Worm (Caenorhabditis elegans) whole organism, mixed stage, embryonic: ENCODE results near the gene Y50D4B.6.

Source experiments
- ces-1 ChIP-seq: fragments of 150-350 bp; optimal IDR thresholded peaks from 2 replicates; lab custom pipeline; 2014; ENCODE audit warnings: missing biosample characterization, missing genetic modification reagents, missing genetic modification characterization
- cnd-1 ChIP-seq: fragments of 200-800 bp; sonication (Bioruptor generic); optimal IDR thresholded peaks from 2 replicates; lab custom pipeline; 2018; ENCODE audit warnings: mild to moderate bottlenecking, missing genetic modification characterization, missing compliant biosample characterization
- lsy-2 ChIP-seq: fragments of 150-350 bp; optimal IDR thresholded peaks from 2 replicates; lab custom pipeline; 2014; ENCODE audit warnings: missing biosample characterization, missing genetic modification characterization
- mep-1 ChIP-seq: fragments of 150-350 bp; optimal IDR thresholded peaks from 2 replicates; lab custom pipeline; 2017; ENCODE audit warnings: missing biosample characterization, missing genetic modification reagents, missing genetic modification characterization, inconsistent platforms
- nhr-12 ChIP-seq: fragments of 150-350 bp; optimal IDR thresholded peaks from 2 replicates; lab custom pipeline; 2014; ENCODE audit warnings: missing biosample characterization, missing genetic modification characterization
- nhr-28 ChIP-seq: fragments of 150-350 bp; optimal IDR thresholded peaks from 2 replicates; lab custom pipeline; 2014; ENCODE audit warnings: missing biosample characterization, missing genetic modification characterization
- unc-62 ChIP-seq: fragments of 150-350 bp; optimal IDR thresholded peaks from 2 replicates; lab custom pipeline; 2014; ENCODE audit warnings: missing biosample characterization, missing genetic modification reagents, missing genetic modification characterization

ce11 chrV:1049334-1049733 lies 34.8 kb upstream of the Y50D4B.6 start:
- TF ChIP-seq lsy-2 (peak; percentile 1), mep-1 (no peak), cnd-1 (no peak), nhr-12 (no peak), ces-1 (GFP tag; lab: Kevin White, UChicago) (no peak), nhr-28 (tag; lab: Kevin White, UChicago) (no peak), unc-62 (no peak)
